Worm (Caenorhabditis elegans) whole organism, L1 larva: Measurements from ENCODE around the gene F44E7.5.

Source experiments
- aha-1 ChIP-seq: fragments of 150-350 bp; optimal IDR thresholded peaks from 2 replicates; lab custom pipeline; 2014; ENCODE audit warnings: missing biosample characterization, missing genetic modification characterization
- dpl-1 ChIP-seq, 3 experiments: fragments of 150-350 bp in 2 of 3; sonication (generic microtip) in 1 of 3; optimal IDR thresholded peaks; 2 replicates each; lab custom pipeline; 2014 to 2017; ENCODE audit warnings: missing biosample characterization in 3 of 3, missing genetic modification characterization in 3 of 3, missing genetic modification reagents in 3 of 3
- elt-3 ChIP-seq, 6 experiments: fragments of 150-350 bp in 1 of 6; sonication (generic microtip); optimal IDR thresholded peaks; 2 replicates each; lab custom pipeline; 2017 to 2018; ENCODE audit warnings: missing biosample characterization in 6 of 6, missing genetic modification characterization in 6 of 6, inconsistent platforms in 1 of 6
- lin-39 ChIP-seq: fragments of 150-350 bp; optimal IDR thresholded peaks from 2 replicates; lab custom pipeline; 2014; ENCODE audit warnings: missing biosample characterization, missing genetic modification reagents, missing genetic modification characterization
- mep-1 ChIP-seq: fragments of 150-350 bp; optimal IDR thresholded peaks from 2 replicates; lab custom pipeline; 2014; ENCODE audit warnings: missing biosample characterization, missing genetic modification characterization
- nhr-11 ChIP-seq: fragments of 150-350 bp; optimal IDR thresholded peaks from 2 replicates; lab custom pipeline; 2014; ENCODE audit warnings: missing biosample characterization, missing genetic modification characterization
- unc-130 ChIP-seq: fragments of 150-350 bp; optimal IDR thresholded peaks from 2 replicates; lab custom pipeline; 2017; ENCODE audit warnings: missing biosample characterization, missing genetic modification characterization, inconsistent platforms

ce11 chrV:5753432-5753831 is 27.3 kb downstream of the F44E7.5 start, which contains the start of gene pgph-1:
- no peak for TF ChIP-seq mep-1 (tag; lab: Kevin White, UChicago)
- TF ChIP-seq elt-3 (tag; optimal IDR thresholded peaks at IDR 0.05; lab: Kevin White, UChicago), result no peak
- TF ChIP-seq lin-39 (tag; lab: Kevin White, UChicago), result no peak
- TF ChIP-seq dpl-1 (GFP tag; optimal IDR thresholded peaks at IDR 0.05; lab: Kevin White, UChicago), result no peak
- no peak for TF ChIP-seq unc-130 (tag; lab: Kevin White, UChicago)
- no peak for TF ChIP-seq aha-1 (tag; lab: Kevin White, UChicago)
- no peak for TF ChIP-seq nhr-11 (tag; lab: Kevin White, UChicago)
